Fruit fly (Drosophila melanogaster): ENCODE data around the gene slp2.

The slp2 gene

DNA sequence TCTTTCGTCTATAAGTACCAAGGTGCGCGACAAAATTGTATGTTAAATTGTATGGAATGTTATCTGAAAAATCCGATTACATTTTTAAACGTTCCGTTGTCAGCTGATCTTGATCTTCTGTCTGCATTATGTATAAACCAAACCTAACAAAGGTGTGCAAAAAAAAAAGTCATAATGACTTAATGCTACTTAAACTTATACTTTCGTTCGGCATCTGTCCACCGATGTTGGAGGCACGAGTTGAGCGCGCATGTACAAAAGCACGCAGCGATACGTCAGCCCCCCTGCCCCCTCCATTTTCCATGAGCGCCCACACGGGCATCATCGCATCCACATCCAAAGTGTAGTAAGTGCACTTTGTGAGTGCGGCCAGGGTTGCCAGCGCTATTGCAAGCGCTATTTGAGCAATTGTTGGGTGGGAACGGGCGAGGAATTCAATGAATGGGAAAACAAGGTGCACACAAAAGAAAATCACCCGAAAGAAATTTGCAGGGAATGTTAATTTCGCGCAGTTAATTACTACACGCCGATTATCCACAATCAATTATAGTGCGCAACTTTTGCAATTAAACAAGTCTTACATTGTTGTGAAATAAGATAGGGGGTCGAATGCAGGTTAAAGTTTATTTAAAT lies 31.9 kb upstream of the slp2 start (continued):
- TF ChIP-seq CG12236 (GFP tag; optimal IDR thresholded peaks at IDR 0.05) (peak; percentile 98), pita (GFP tag; optimal IDR thresholded peaks at IDR 0.05) (no peak), so (GFP tag; IDR thresholded peaks at IDR 0.05) (peak; percentile 98), NFAT (GFP tag; IDR thresholded peaks at IDR 0.05) (peak; percentile 92), Abd-B (GFP tag; optimal IDR thresholded peaks at IDR 0.05) (peak; percentile 98), Ssrp (tag; optimal IDR thresholded peaks at IDR 0.05) (peak; percentile 99), lov (optimal IDR thresholded peaks at IDR 0.05) (no peak), lov (GFP tag; IDR thresholded peaks at IDR 0.05) (peak; percentile 96), Pdp1 (GFP tag; optimal IDR thresholded peaks at IDR 0.05) (peak; percentile 97 to 98), CG7357 (GFP tag; IDR thresholded peaks at IDR 0.05) (peak; percentile 92), CG18599 (GFP tag; optimal IDR thresholded peaks at IDR 0.05) (peak; percentile 99), Hr78 (GFP tag; optimal IDR thresholded peaks at IDR 0.05) (peak in 1 of 2 experiments; percentile 94), CG3838 (GFP tag; optimal IDR thresholded peaks at IDR 0.05) (peak; percentile 93), B-H2 (GFP tag; optimal IDR thresholded peaks at IDR 0.05) (peak; percentile 96), Hr3 (GFP tag; optimal IDR thresholded peaks at IDR 0.05) (peak; percentile 95), hbn (GFP tag; IDR thresholded peaks at IDR 0.05; ENCODE audit: partially characterized antibody) (no peak), bigmax (GFP tag; optimal IDR thresholded peaks at IDR 0.05) (peak; percentile 78), kni (GFP tag; optimal IDR thresholded peaks at IDR 0.05) (peak; percentile 98), CG15601 (tag; optimal IDR thresholded peaks at IDR 0.05) (peak; percentile 98), CG6683 (GFP tag; optimal IDR thresholded peaks at IDR 0.05) (peak; percentile 96), grn (GFP tag; optimal IDR thresholded peaks at IDR 0.05) (peak; percentile 81), p53 (GFP tag; optimal IDR thresholded peaks at IDR 0.05) (peak; percentile 94), Lim3 (GFP tag; IDR thresholded peaks at IDR 0.05) (peak; percentile 92), ewg (GFP tag; optimal IDR thresholded peaks at IDR 0.05) (peak; percentile 99), Mes4 (GFP tag; optimal IDR thresholded peaks at IDR 0.05) (peak; percentile 99), fd96Cb (tag; optimal IDR thresholded peaks at IDR 0.05) (peak; percentile 99), az2 (GFP tag; optimal IDR thresholded peaks at IDR 0.05) (peak; percentile 98), hth (optimal IDR thresholded peaks at IDR 0.05) (no peak), zfh1 (GFP tag; IDR thresholded peaks at IDR 0.05) (peak; percentile 97), fd64A (GFP tag; optimal IDR thresholded peaks at IDR 0.05) (peak; percentile 99), CG6689 (GFP tag; IDR thresholded peaks at IDR 0.05) (peak; percentile 98), Poxn (GFP tag; IDR thresholded peaks at IDR 0.05) (peak; percentile 78), CG31224 (GFP tag; IDR thresholded peaks at IDR 0.05) (peak; percentile 94), da (GFP tag; optimal IDR thresholded peaks at IDR 0.05) (peak; percentile 94), CHES-1-like (GFP tag; optimal IDR thresholded peaks at IDR 0.05) (peak; percentile 98), Neu2 (GFP tag; optimal IDR thresholded peaks at IDR 0.05; ENCODE audit: borderline replicate concordance) (peak; percentile 86), CG1647 (GFP tag; optimal IDR thresholded peaks at IDR 0.05) (peak; percentile 97), Ada2b (GFP tag; IDR thresholded peaks at IDR 0.05) (peak; percentile 98), Bgb (GFP tag; IDR thresholded peaks at IDR 0.05; ENCODE audit: partially characterized antibody) (no peak), Gsc (GFP tag; IDR thresholded peaks at IDR 0.05) (peak; percentile 95), trem (tag; optimal IDR thresholded peaks at IDR 0.05) (peak; percentile 96), CG30020 (tag; optimal IDR thresholded peaks at IDR 0.05) (peak; percentile 85), CG11504 (tag; optimal IDR thresholded peaks at IDR 0.05) (peak; percentile 98), CG6272 (GFP tag; IDR thresholded peaks at IDR 0.05) (peak; percentile 93), Sox102F (GFP tag; optimal IDR thresholded peaks at IDR 0.05) (peak; percentile 99), bowl (GFP tag; IDR thresholded peaks at IDR 0.05) (peak; percentile 99), H2.0 (GFP tag; IDR thresholded peaks at IDR 0.05) (peak; percentile 97), CG13424 (tag; optimal IDR thresholded peaks at IDR 0.05) (peak; percentile 99), dm (GFP tag; optimal IDR thresholded peaks at IDR 0.05) (peak; percentile 97), CG4730 (GFP tag; IDR thresholded peaks at IDR 0.05) (peak; percentile 96)
